Fruit fly (Drosophila melanogaster) whole organism, adult: ENCODE data around the gene Ssl1.

ENCODE experiments used
- CG11617 ChIP-seq: fragments of 200-800 bp; sonication (Bioruptor generic); optimal IDR thresholded peaks from 2 replicates; lab custom pipeline; 2017; ENCODE audit warnings: mild to moderate bottlenecking, missing biosample characterization, missing genetic modification reagents, missing genetic modification characterization
- CG12768 ChIP-seq: fragments of 200-800 bp; sonication (Bioruptor generic); optimal IDR thresholded peaks from 2 replicates; lab custom pipeline; 2017; ENCODE audit warnings: missing biosample characterization, missing genetic modification characterization, mild to moderate bottlenecking, moderate library complexity, missing genetic modification reagents
- CG14711 ChIP-seq: fragments of 200-800 bp; sonication (Bioruptor generic); optimal IDR thresholded peaks from 2 replicates; lab custom pipeline; 2018; ENCODE audit warnings: missing biosample characterization, mild to moderate bottlenecking, missing genetic modification characterization, moderate library complexity
- CG1620 ChIP-seq: fragments of 200-800 bp; sonication (Bioruptor generic); optimal IDR thresholded peaks from 2 replicates; lab custom pipeline; 2016; ENCODE audit warnings: missing biosample characterization, missing genetic modification characterization
- CG33017 ChIP-seq: fragments of 200-800 bp; sonication (Bioruptor generic); optimal IDR thresholded peaks from 2 replicates; lab custom pipeline; 2018; ENCODE audit warnings: missing biosample characterization, mild to moderate bottlenecking, missing genetic modification characterization, moderate library complexity
- CG5204 ChIP-seq: fragments of 200-800 bp; sonication (Bioruptor generic); optimal IDR thresholded peaks from 2 replicates; lab custom pipeline; 2016; ENCODE audit warnings: missing biosample characterization, missing genetic modification characterization
- CG7045 ChIP-seq: fragments of 200-800 bp; sonication (Bioruptor generic); optimal IDR thresholded peaks from 2 replicates; lab custom pipeline; 2017; ENCODE audit warnings: missing biosample characterization, mild to moderate bottlenecking, missing genetic modification characterization
- CG7101 ChIP-seq: fragments of 200-800 bp; sonication (Bioruptor generic); optimal IDR thresholded peaks from 2 replicates; lab custom pipeline; 2018; ENCODE audit warnings: missing biosample characterization, mild to moderate bottlenecking, missing genetic modification characterization, moderate library complexity
- Clk ChIP-seq: fragments of 200-800 bp; sonication (Bioruptor generic); optimal IDR thresholded peaks from 2 replicates; lab custom pipeline; 2017; ENCODE audit warnings: missing biosample characterization, missing genetic modification characterization
- Crg-1 ChIP-seq: fragments of 200-800 bp; sonication (Bioruptor generic); optimal IDR thresholded peaks from 2 replicates; lab custom pipeline; 2016; ENCODE audit warnings: missing biosample characterization, missing genetic modification characterization
- Hr96 ChIP-seq: fragments of 200-800 bp; sonication (Bioruptor generic); optimal IDR thresholded peaks from 2 replicates; lab custom pipeline; 2016; ENCODE audit warnings: missing biosample characterization, missing genetic modification characterization
- Mnt ChIP-seq: fragments of 200-800 bp; sonication (Bioruptor generic); optimal IDR thresholded peaks from 2 replicates; lab custom pipeline; 2016; ENCODE audit warnings: missing biosample characterization, mild to moderate bottlenecking, missing genetic modification characterization
- bab1 ChIP-seq: fragments of 200-800 bp; sonication (Bioruptor generic); optimal IDR thresholded peaks from 3 replicates; lab custom pipeline; 2019; ENCODE audit warnings: missing biosample characterization, mild to moderate bottlenecking, missing genetic modification characterization, moderate library complexity
- cic ChIP-seq: fragments of 200-800 bp; sonication (Bioruptor generic); optimal IDR thresholded peaks from 2 replicates; lab custom pipeline; 2017; ENCODE audit warnings: missing biosample characterization, mild to moderate bottlenecking, missing genetic modification characterization, moderate library complexity
- cnc ChIP-seq, 2 experiments: fragments of >200 bp; optimal IDR thresholded peaks; 2 replicates each; lab custom pipeline; 2017
- kay ChIP-seq: fragments of 200-800 bp; sonication (Bioruptor generic); peaks from one replicate; lab custom pipeline; 2016; ENCODE audit warnings: missing biosample characterization, missing genetic modification characterization, borderline replicate concordance
- ovo ChIP-seq: fragments of 200-800 bp; sonication (Bioruptor generic); optimal IDR thresholded peaks from 2 replicates; lab custom pipeline; 2016; ENCODE audit warnings: missing biosample characterization, missing genetic modification characterization
- pad ChIP-seq: fragments of 200-800 bp; sonication (Bioruptor generic); optimal IDR thresholded peaks from 3 replicates; lab custom pipeline; 2017; ENCODE audit warnings: missing biosample characterization, missing genetic modification characterization, mild to moderate bottlenecking, moderate library complexity, missing genetic modification reagents
- tj ChIP-seq: fragments of 200-800 bp; sonication (Bioruptor generic); optimal IDR thresholded peaks from 3 replicates; lab custom pipeline; 2017; ENCODE audit warnings: missing biosample characterization, mild to moderate bottlenecking, missing genetic modification characterization, moderate library complexity
- toe ChIP-seq: fragments of 200-800 bp; sonication (Bioruptor generic); optimal IDR thresholded peaks from 2 replicates; lab custom pipeline; 2016; ENCODE audit warnings: missing biosample characterization, missing genetic modification characterization

Ssl1 gene

DNA sequence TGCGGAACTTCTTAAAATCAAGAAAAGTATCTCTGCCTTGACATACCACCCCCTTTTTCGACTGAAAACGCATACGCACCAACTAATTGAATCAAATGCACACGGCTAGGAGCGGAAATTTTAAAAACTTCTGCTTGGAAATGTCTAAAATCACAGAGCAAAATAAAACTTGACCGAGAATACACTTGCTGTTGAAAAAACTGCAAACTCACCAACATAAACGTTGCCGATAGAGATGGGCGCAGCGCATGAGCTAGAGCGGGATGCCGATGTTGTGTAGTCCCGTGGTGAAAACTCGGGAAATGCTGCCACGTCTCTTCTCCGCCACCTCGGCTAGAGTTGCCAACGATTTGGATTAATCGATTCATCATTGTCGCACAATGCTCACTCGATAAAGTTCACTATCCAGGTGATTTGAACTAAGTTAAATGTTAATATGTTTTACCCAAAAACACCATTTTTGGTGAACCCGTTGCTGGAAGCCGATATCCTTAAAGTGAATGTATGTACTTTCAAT lies 7.0 kb upstream of the Ssl1 start, which contains the start of the genes CG11109 and Arf1:
CG11109 (plus strand) TSS at position 356 of the 517 bp plus-strand sequence.
Arf1 (minus strand) TSS at position 387 of the 517 bp plus-strand sequence.
- TF ChIP-seq CG14711 (peak; percentile 96), toe (GFP tag; lab: Kevin White, UChicago) (no peak), CG11617 (GFP tag; lab: Kevin White, UChicago) (peak; percentile 8), bab1 (GFP tag; lab: Kevin White, UChicago) (peak; percentile 62), Mnt (peak; percentile 35), CG5204 (GFP tag; lab: Kevin White, UChicago) (no peak), CG7045 (no peak), CG7101 (tag; lab: Kevin White, UChicago) (peak; percentile 38), pad (peak; percentile 81), tj (GFP tag; lab: Kevin White, UChicago) (peak; percentile 65), cnc (optimal IDR thresholded peaks at IDR 0.05; lab: Kevin White, UChicago) (peak; percentile 79 to 89), CG12768 (GFP tag; lab: Kevin White, UChicago) (peak; percentile 27)

DNA sequence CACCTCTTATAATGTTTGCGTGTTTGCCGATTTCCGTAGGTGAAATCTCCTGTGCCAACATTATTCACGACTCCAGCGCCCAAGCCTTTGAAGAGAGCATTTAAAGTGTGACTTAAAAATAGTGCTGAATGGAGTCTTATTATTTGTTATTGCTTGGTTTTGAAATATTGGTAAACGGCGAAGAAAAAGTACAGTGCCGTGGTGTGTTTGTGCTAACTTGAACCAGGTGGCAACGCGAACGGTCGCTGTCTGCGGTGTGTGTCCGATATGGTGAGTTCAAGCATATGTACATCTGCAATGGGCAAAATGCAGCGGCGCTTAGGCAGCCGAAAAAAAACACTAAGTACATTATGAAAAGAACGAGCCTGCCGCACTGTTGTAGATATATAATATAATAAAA lies 955 bp upstream of the Ssl1 start:
- TF ChIP-seq CG7045 (no peak), Hr96 (GFP tag; lab: Kevin White, UChicago) (no peak), CG14711 (no peak), CG11617 (GFP tag; lab: Kevin White, UChicago) (no peak), Crg-1 (GFP tag; lab: Kevin White, UChicago) (no peak), pad (no peak), ovo (GFP tag; lab: Kevin White, UChicago) (peak; percentile 26), CG7101 (tag; lab: Kevin White, UChicago) (peak; percentile 38), CG1620 (GFP tag; lab: Kevin White, UChicago) (no peak), cic (GFP tag; lab: Kevin White, UChicago) (no peak), toe (GFP tag; lab: Kevin White, UChicago) (no peak), CG12768 (GFP tag; lab: Kevin White, UChicago) (peak; percentile 3), cnc (optimal IDR thresholded peaks at IDR 0.05; lab: Kevin White, UChicago) (no peak), kay (no peak), bab1 (GFP tag; lab: Kevin White, UChicago) (no peak), Clk (GFP tag; lab: Kevin White, UChicago) (no peak), tj (GFP tag; lab: Kevin White, UChicago) (peak; percentile 39), CG33017 (tag; lab: Kevin White, UChicago) (no peak), CG5204 (GFP tag; lab: Kevin White, UChicago) (no peak), Mnt (peak; percentile 1)

DNA sequence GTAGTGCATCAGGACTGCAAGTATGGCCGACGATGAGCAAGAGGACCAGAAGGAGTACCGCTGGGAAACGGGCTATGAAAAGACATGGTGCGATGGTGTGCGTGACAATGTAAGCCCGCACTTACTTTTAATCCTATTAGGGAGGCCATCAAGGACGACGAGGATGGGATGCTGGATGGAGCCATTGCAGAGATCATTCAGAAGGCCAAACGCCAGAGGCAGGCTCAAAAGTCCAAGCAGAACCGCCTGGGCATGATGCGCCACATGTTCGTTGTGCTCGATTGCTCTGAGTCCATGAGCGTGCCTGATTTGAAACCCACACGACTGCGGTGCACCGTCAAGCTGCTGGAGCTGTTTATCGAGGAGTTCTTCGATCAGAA lies 445 bp downstream of the Ssl1 start:
- TF ChIP-seq Mnt = no peak
- TF ChIP-seq toe (GFP tag; lab: Kevin White, UChicago) = no peak
- no peak for TF ChIP-seq ovo (GFP tag; lab: Kevin White, UChicago)
- no peak for TF ChIP-seq Crg-1 (GFP tag; lab: Kevin White, UChicago)
- no peak for TF ChIP-seq CG14711
- no peak for TF ChIP-seq CG33017 (tag; lab: Kevin White, UChicago)
- no peak for TF ChIP-seq cnc (optimal IDR thresholded peaks at IDR 0.05; lab: Kevin White, UChicago)
- no peak for TF ChIP-seq CG12768 (GFP tag; lab: Kevin White, UChicago)
- no peak for TF ChIP-seq cic (GFP tag; lab: Kevin White, UChicago)
- TF ChIP-seq CG7045 = no peak
- no peak for TF ChIP-seq Clk (GFP tag; lab: Kevin White, UChicago)
- no peak for TF ChIP-seq kay
- TF ChIP-seq CG1620 (GFP tag; lab: Kevin White, UChicago) = no peak
- TF ChIP-seq tj (GFP tag; lab: Kevin White, UChicago) = no peak
- no peak for TF ChIP-seq Hr96 (GFP tag; lab: Kevin White, UChicago)
- no peak for TF ChIP-seq pad
- no peak for TF ChIP-seq CG5204 (GFP tag; lab: Kevin White, UChicago)
- TF ChIP-seq bab1 (GFP tag; lab: Kevin White, UChicago) = no peak
- no peak for TF ChIP-seq CG11617 (GFP tag; lab: Kevin White, UChicago)

dm6 chr3L:22880914-22881313 lies 2.0 kb downstream of the Ssl1 start, which contains the start of gene slif:
TSS of gene slif (plus strand) at chr3L:22881045.
- no peak for TF ChIP-seq CG33017 (tag; lab: Kevin White, UChicago)
- no peak for TF ChIP-seq CG11617 (GFP tag; lab: Kevin White, UChicago)
- TF ChIP-seq Clk (GFP tag; lab: Kevin White, UChicago) = no peak
- TF ChIP-seq CG5204 (GFP tag; lab: Kevin White, UChicago) = no peak
- no peak for TF ChIP-seq cic (GFP tag; lab: Kevin White, UChicago)
- no peak for TF ChIP-seq CG7101 (tag; lab: Kevin White, UChicago)
- TF ChIP-seq CG7045 = no peak
- TF ChIP-seq Hr96 (GFP tag; lab: Kevin White, UChicago) = no peak
- no peak for TF ChIP-seq CG12768 (GFP tag; lab: Kevin White, UChicago)
- no peak for TF ChIP-seq tj (GFP tag; lab: Kevin White, UChicago)
- no peak for TF ChIP-seq CG1620 (GFP tag; lab: Kevin White, UChicago)
- TF ChIP-seq pad = no peak

DNA sequence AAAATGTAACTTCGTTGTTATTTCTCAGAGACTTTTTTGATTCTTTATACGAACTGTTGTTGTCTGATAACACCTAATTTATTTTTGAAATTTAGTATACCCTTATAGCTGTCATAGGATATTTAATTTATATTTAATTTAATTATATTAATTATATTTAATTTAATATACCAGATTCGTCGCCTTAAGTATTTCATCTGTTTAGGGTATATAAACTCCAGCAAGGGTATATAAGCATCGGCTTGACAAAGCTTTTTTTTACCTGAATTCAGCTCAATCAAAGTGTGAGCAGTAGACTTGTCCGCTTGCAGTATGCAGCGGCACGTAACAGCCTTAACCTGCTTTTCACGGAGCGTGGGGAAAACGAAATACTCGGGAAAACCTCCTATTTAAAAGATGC lies 4.8 kb downstream of the Ssl1 start:
- TF ChIP-seq pad (no peak), kay (no peak), CG7101 (tag; lab: Kevin White, UChicago) (no peak), Hr96 (GFP tag; lab: Kevin White, UChicago) (no peak), CG12768 (GFP tag; lab: Kevin White, UChicago) (no peak), CG33017 (tag; lab: Kevin White, UChicago) (no peak), CG5204 (GFP tag; lab: Kevin White, UChicago) (no peak), CG1620 (GFP tag; lab: Kevin White, UChicago) (no peak), Clk (GFP tag; lab: Kevin White, UChicago) (no peak), tj (GFP tag; lab: Kevin White, UChicago) (no peak), CG14711 (no peak), toe (GFP tag; lab: Kevin White, UChicago) (no peak), ovo (GFP tag; lab: Kevin White, UChicago) (no peak), Crg-1 (GFP tag; lab: Kevin White, UChicago) (no peak), CG11617 (GFP tag; lab: Kevin White, UChicago) (no peak), cnc (optimal IDR thresholded peaks at IDR 0.05; lab: Kevin White, UChicago) (no peak)
